Worm (Caenorhabditis elegans) whole organism, young adult: Measurements from ENCODE around the gene nhr-84.
A peak's percentile ranks its signal among the peaks of the same experiment; 100 is the strongest.

Source experiments
- B0035.1 ChIP-seq: sonication (generic microtip); optimal IDR thresholded peaks from 2 replicates; lab custom pipeline; 2016; ENCODE audit warnings: missing genetic modification characterization, mild to moderate bottlenecking, missing compliant biosample characterization, missing genotype, missing genetic modification reagents
- B0336.3 ChIP-seq: fragments of 200-800 bp; sonication (Bioruptor generic); IDR thresholded peaks from 2 replicates; pipeline ENCODE4 v1.3.6; 2022; ENCODE audit warnings: missing genetic modification characterization, missing compliant biosample characterization
- C06A6.2 ChIP-seq: fragments of 200-800 bp; sonication (Bioruptor generic); conservative IDR thresholded peaks from 2 replicates; pipeline ENCODE4 v1.3.6; 2022; ENCODE audit warnings: missing genetic modification characterization, missing compliant biosample characterization
- F10E7.11 ChIP-seq: sonication (generic microtip); optimal IDR thresholded peaks from 2 replicates; lab custom pipeline; 2017; ENCODE audit warnings: mild to moderate bottlenecking, missing genetic modification characterization, moderate library complexity, missing compliant biosample characterization
- F23B12.7 ChIP-seq: sonication (generic microtip); optimal IDR thresholded peaks from 2 replicates; lab custom pipeline; 2017; ENCODE audit warnings: missing genetic modification characterization, mild to moderate bottlenecking, missing compliant biosample characterization, antibody characterized with exemption, moderate library complexity; ENCODE audit not compliant: insufficient read depth
- F33H1.4 ChIP-seq: fragments of 200-800 bp; sonication (Bioruptor generic); IDR thresholded peaks from 2 replicates; pipeline ENCODE4 v1.3.6; 2022; ENCODE audit warnings: missing genetic modification reagents, missing genetic modification characterization, missing compliant biosample characterization
- F37B4.10 ChIP-seq: fragments of 200-800 bp; sonication (Bioruptor generic); IDR thresholded peaks from 2 replicates; pipeline ENCODE4 v1.3.6; 2022; ENCODE audit warnings: missing genetic modification characterization, missing compliant biosample characterization
- F55B11.4 ChIP-seq: sonication (generic microtip); optimal IDR thresholded peaks from 2 replicates; lab custom pipeline; 2016; ENCODE audit warnings: missing compliant biosample characterization, missing genetic modification characterization, borderline replicate concordance; ENCODE audit not compliant: insufficient read depth
- T26A5.8 ChIP-seq: sonication (generic microtip); optimal IDR thresholded peaks from 2 replicates; lab custom pipeline; 2016; ENCODE audit warnings: missing genetic modification characterization, missing compliant biosample characterization
- Y56A3A.18 ChIP-seq: fragments of 200-800 bp; sonication (Bioruptor generic); IDR thresholded peaks from 2 replicates; pipeline ENCODE4 v1.3.6; 2022; ENCODE audit warnings: missing genetic modification reagents, missing genetic modification characterization, missing compliant biosample characterization
- Y79H2A.3 ChIP-seq: fragments of 200-800 bp; sonication (Bioruptor generic); conservative IDR thresholded peaks from 2 replicates; pipeline ENCODE4 v1.3.6; 2022; ENCODE audit warnings: missing genetic modification reagents, missing genetic modification characterization, missing compliant biosample characterization
- akir-1 ChIP-seq: fragments of 200-800 bp; sonication (Bioruptor generic); optimal IDR thresholded peaks from 2 replicates; lab custom pipeline; 2018; ENCODE audit warnings: mild to moderate bottlenecking, missing genetic modification characterization, moderate library complexity, missing compliant biosample characterization
- aptf-2 ChIP-seq: fragments of 200-800 bp; sonication (Bioruptor generic); conservative IDR thresholded peaks from 2 replicates; pipeline ENCODE4 v1.3.6; 2022; ENCODE audit warnings: missing genetic modification reagents, missing genetic modification characterization, missing compliant biosample characterization
- bed-1 ChIP-seq: fragments of 200-800 bp; sonication (Bioruptor generic); IDR thresholded peaks from 2 replicates; pipeline ENCODE4 v1.3.6; 2022; ENCODE audit warnings: missing genetic modification reagents, missing genetic modification characterization, missing compliant biosample characterization
- ccch-3 ChIP-seq: fragments of 200-800 bp; sonication (Bioruptor generic); optimal IDR thresholded peaks from 2 replicates; lab custom pipeline; 2018; ENCODE audit warnings: mild to moderate bottlenecking, missing genetic modification characterization, missing compliant biosample characterization
- cebp-2 ChIP-seq: fragments of 200-800 bp; sonication (Bioruptor generic); IDR thresholded peaks from 2 replicates; pipeline ENCODE4 v1.3.6; 2022; ENCODE audit warnings: missing genetic modification characterization, missing compliant biosample characterization
- ceh-100 ChIP-seq: fragments of 200-800 bp; sonication (Bioruptor generic); IDR thresholded peaks from 2 replicates; pipeline ENCODE4 v1.3.6; 2022; ENCODE audit warnings: missing genetic modification reagents, missing genetic modification characterization, missing compliant biosample characterization
- ceh-40 ChIP-seq: fragments of 200-800 bp; sonication (Bioruptor generic); IDR thresholded peaks from 2 replicates; pipeline ENCODE4 v1.3.6; 2022; ENCODE audit warnings: missing genetic modification characterization, missing compliant biosample characterization
- ceh-58 ChIP-seq: fragments of 200-800 bp; sonication (Bioruptor generic); IDR thresholded peaks from 2 replicates; pipeline ENCODE4 v1.3.6; 2022; ENCODE audit warnings: missing genetic modification characterization, missing compliant biosample characterization
- dpff-1 ChIP-seq: sonication (generic microtip); optimal IDR thresholded peaks from 2 replicates; lab custom pipeline; 2017; ENCODE audit warnings: mild to moderate bottlenecking, missing genetic modification characterization, missing compliant biosample characterization
- dpl-1 ChIP-seq: fragments of 150-350 bp; optimal IDR thresholded peaks from 2 replicates; lab custom pipeline; 2014; ENCODE audit warnings: missing biosample characterization, missing genetic modification reagents, missing genetic modification characterization
- efl-1 ChIP-seq: fragments of 150-350 bp; optimal IDR thresholded peaks from 2 replicates; lab custom pipeline; 2014; ENCODE audit warnings: missing biosample characterization, missing genetic modification reagents, missing genetic modification characterization
- egl-44 ChIP-seq: fragments of 200-800 bp; sonication (Bioruptor generic); IDR thresholded peaks from 2 replicates; pipeline ENCODE4 v1.3.6; 2022; ENCODE audit warnings: missing genetic modification reagents, missing genetic modification characterization, missing compliant biosample characterization
- ekl-4 ChIP-seq: fragments of 200-800 bp; sonication (Bioruptor generic); IDR thresholded peaks from 2 replicates; pipeline ENCODE4 v1.3.6; 2022; ENCODE audit warnings: missing genetic modification reagents, missing genetic modification characterization, missing compliant biosample characterization
- gei-17 ChIP-seq: fragments of 200-800 bp; sonication (Bioruptor generic); optimal IDR thresholded peaks from 2 replicates; lab custom pipeline; 2018; ENCODE audit warnings: mild to moderate bottlenecking, missing genetic modification characterization, missing compliant biosample characterization
- him-1 ChIP-seq: sonication (generic microtip); optimal IDR thresholded peaks from 2 replicates; lab custom pipeline; 2016; ENCODE audit warnings: missing genotype, missing genetic modification reagents, missing genetic modification characterization, missing compliant biosample characterization
- let-526 ChIP-seq: fragments of 200-800 bp; sonication (Bioruptor generic); IDR thresholded peaks from 2 replicates; pipeline ENCODE4 v1.3.6; 2022; ENCODE audit warnings: missing genetic modification reagents, missing genetic modification characterization, missing compliant biosample characterization
- lin-26 ChIP-seq: fragments of 200-800 bp; sonication (Bioruptor generic); IDR thresholded peaks from 2 replicates; pipeline ENCODE4 v1.3.6; 2022; ENCODE audit warnings: missing genetic modification reagents, missing genetic modification characterization, missing compliant biosample characterization
- lin-54 ChIP-seq: fragments of 200-800 bp; sonication (Bioruptor generic); optimal IDR thresholded peaks from 2 replicates; lab custom pipeline; 2018; ENCODE audit warnings: mild to moderate bottlenecking, missing genetic modification characterization, missing compliant biosample characterization
- lir-1 ChIP-seq: fragments of 200-800 bp; sonication (Bioruptor generic); conservative IDR thresholded peaks from 2 replicates; pipeline ENCODE4 v1.3.6; 2022; ENCODE audit warnings: missing genetic modification reagents, missing genetic modification characterization, missing compliant biosample characterization
- madf-8 ChIP-seq: fragments of 200-800 bp; sonication (Bioruptor generic); conservative IDR thresholded peaks from 2 replicates; pipeline ENCODE4 v1.3.6; 2022; ENCODE audit warnings: missing genetic modification reagents, missing genetic modification characterization, missing compliant biosample characterization
- mcd-1 ChIP-seq: fragments of 200-800 bp; sonication (Bioruptor generic); IDR thresholded peaks from 2 replicates; pipeline ENCODE4 v1.3.6; 2022; ENCODE audit warnings: missing genetic modification reagents, missing genetic modification characterization, missing compliant biosample characterization
- nhr-120 ChIP-seq: fragments of 200-800 bp; sonication (Bioruptor generic); IDR thresholded peaks from 2 replicates; pipeline ENCODE4 v1.3.6; 2022; ENCODE audit warnings: missing genetic modification characterization, missing compliant biosample characterization
- nhr-80 ChIP-seq: sonication (generic microtip); optimal IDR thresholded peaks from 2 replicates; lab custom pipeline; 2016; ENCODE audit warnings: missing genetic modification characterization, missing compliant biosample characterization
- pha-4 ChIP-seq: fragments of 150-350 bp; sonication (generic microtip); optimal IDR thresholded peaks from 2 replicates; lab custom pipeline; 2014; ENCODE audit warnings: missing biosample characterization, missing genetic modification reagents, missing genetic modification characterization
- rpc-1 ChIP-seq, 2 experiments: fragments of 150-350 bp in 1 of 2; sonication (generic microtip) in 1 of 2; optimal IDR thresholded peaks; 2 replicates each; lab custom pipeline; 2014 to 2018; ENCODE audit warnings: missing biosample characterization in 1 of 2, missing genetic modification characterization in 1 of 2, missing genetic modification reagents in 1 of 2, missing genotype in 1 of 2
- snpc-1.3 ChIP-seq: sonication (generic microtip); optimal IDR thresholded peaks from 2 replicates; lab custom pipeline; 2017; ENCODE audit warnings: missing genetic modification characterization, mild to moderate bottlenecking, missing compliant biosample characterization, antibody characterized with exemption, moderate library complexity, missing genotype, missing genetic modification reagents; ENCODE audit not compliant: insufficient read depth
- somi-1 ChIP-seq: fragments of 200-800 bp; sonication (Bioruptor generic); optimal IDR thresholded peaks from 2 replicates; lab custom pipeline; 2018; ENCODE audit warnings: mild to moderate bottlenecking, missing genetic modification characterization, missing compliant biosample characterization
- tbx-9 ChIP-seq: sonication (generic microtip); optimal IDR thresholded peaks from 2 replicates; lab custom pipeline; 2016; ENCODE audit warnings: borderline replicate concordance, missing genetic modification characterization, inconsistent platforms, missing compliant biosample characterization
- tlf-1 ChIP-seq: fragments of 200-800 bp; sonication (Bioruptor generic); optimal IDR thresholded peaks from 2 replicates; lab custom pipeline; 2018; ENCODE audit warnings: mild to moderate bottlenecking, missing genetic modification characterization, missing compliant biosample characterization
- unc-130 ChIP-seq: sonication (generic microtip); optimal IDR thresholded peaks from 2 replicates; lab custom pipeline; 2016; ENCODE audit warnings: missing genetic modification reagents, missing genetic modification characterization, missing compliant biosample characterization
- unc-62 ChIP-seq: fragments of 150-350 bp; optimal IDR thresholded peaks from 2 replicates; lab custom pipeline; 2014; ENCODE audit warnings: missing biosample characterization, missing genetic modification reagents, missing genetic modification characterization
- zfh-2 ChIP-seq: fragments of 200-800 bp; sonication (Bioruptor generic); conservative IDR thresholded peaks from 2 replicates; pipeline ENCODE4 v1.3.6; 2022; ENCODE audit warnings: missing genetic modification reagents, missing genetic modification characterization, missing compliant biosample characterization
- ztf-22 ChIP-seq: fragments of 200-800 bp; sonication (Bioruptor generic); optimal IDR thresholded peaks from 2 replicates; lab custom pipeline; 2018; ENCODE audit warnings: mild to moderate bottlenecking, missing genetic modification characterization, moderate library complexity, missing compliant biosample characterization
- ztf-6 ChIP-seq: fragments of 200-800 bp; sonication (Bioruptor generic); IDR thresholded peaks from 2 replicates; pipeline ENCODE4 v1.3.6; 2022; ENCODE audit warnings: missing genetic modification reagents, missing genetic modification characterization, missing compliant biosample characterization

Gene nhr-84

ce11 chrV:15873762-15874161 is 5.6 kb downstream of the nhr-84 start (continued):
- TF ChIP-seq ceh-40 (GFP tag; lab: Robert Waterston, UW), result peak; percentile 94; the same call in 1 of the 2 replicates
- peak; percentile 65 for TF ChIP-seq nhr-80 (tag; lab: Kevin White, UChicago)
- peak; percentile 78 for TF ChIP-seq lir-1
- peak; percentile 97 for TF ChIP-seq F10E7.11
- peak; percentile 81 for TF ChIP-seq unc-130 (GFP tag; lab: Kevin White, UChicago)
- TF ChIP-seq ztf-6 (GFP tag; lab: Robert Waterston, UW), result peak; percentile 88
- TF ChIP-seq zfh-2, result no peak; the same call in 1 of the 2 replicates
- no peak for TF ChIP-seq F55B11.4 (tag; lab: Kevin White, UChicago)
- TF ChIP-seq snpc-1.3 (tag; lab: Kevin White, UChicago), result peak; percentile 94
- TF ChIP-seq ekl-4 (GFP tag; lab: Robert Waterston, UW), result peak; percentile 75; the same call in 1 of the 2 replicates
- peak; percentile 95 for TF ChIP-seq T26A5.8 (tag; lab: Kevin White, UChicago)
- peak; percentile 96 for TF ChIP-seq cebp-2 (GFP tag; lab: Robert Waterston, UW)
- peak; percentile 84 for TF ChIP-seq mcd-1 (GFP tag; lab: Robert Waterston, UW)
- TF ChIP-seq tlf-1, result peak; percentile 39
- peak; percentile 79 for TF ChIP-seq dpff-1 (tag; lab: Kevin White, UChicago)
- peak; percentile 89 for TF ChIP-seq let-526 (GFP tag; lab: Robert Waterston, UW)
- peak; percentile 95 for TF ChIP-seq nhr-120 (GFP tag; lab: Robert Waterston, UW)
- TF ChIP-seq tbx-9 (tag; lab: Kevin White, UChicago), result peak; percentile 96
- TF ChIP-seq gei-17, result peak; percentile 73
- TF ChIP-seq somi-1 (GFP tag; lab: Kevin White, UChicago), result peak; percentile 87
- peak; percentile 96 for TF ChIP-seq him-1
- 0 out of 2 replicates have a peak, but pooled peaks have one; percentile 49 for TF ChIP-seq aptf-2 (GFP tag; lab: Robert Waterston, UW)
- TF ChIP-seq ceh-100 (GFP tag; lab: Robert Waterston, UW), result peak; percentile 81
- TF ChIP-seq F37B4.10 (GFP tag; lab: Robert Waterston, UW), result peak; percentile 92; the same call in 1 of the 2 replicates
- 0 out of 2 replicates have a peak, but pooled peaks have one; percentile 65 for TF ChIP-seq Y79H2A.3
- peak; percentile 52 for TF ChIP-seq F33H1.4 (GFP tag; lab: Robert Waterston, UW)
- 0 out of 2 replicates have a peak, but pooled peaks have one; percentile 85 for TF ChIP-seq ceh-58 (GFP tag; lab: Robert Waterston, UW)
- peak; percentile 98 for TF ChIP-seq rpc-1 (optimal IDR thresholded peaks at IDR 0.05; lab: Kevin White, UChicago)
- TF ChIP-seq rpc-1 (tag; optimal IDR thresholded peaks at IDR 0.05; lab: Kevin White, UChicago), result peak; percentile 99
- peak; percentile 43 for TF ChIP-seq madf-8 (GFP tag; lab: Robert Waterston, UW)
- peak; percentile 41 for TF ChIP-seq akir-1
- no peak for TF ChIP-seq unc-62
- peak; percentile 34 for TF ChIP-seq efl-1 (GFP tag; lab: Kevin White, UChicago)
- peak; percentile 8 for TF ChIP-seq dpl-1 (GFP tag; lab: Kevin White, UChicago)
- peak; percentile 96 for TF ChIP-seq egl-44
- peak; percentile 95 for TF ChIP-seq bed-1 (GFP tag; lab: Robert Waterston, UW)
- TF ChIP-seq B0336.3 (GFP tag; lab: Robert Waterston, UW), result peak; percentile 87; the same call in 1 of the 2 replicates
- TF ChIP-seq ccch-3 (GFP tag; lab: Kevin White, UChicago), result peak; percentile 70
- TF ChIP-seq F23B12.7, result peak; percentile 98
- peak; percentile 99 for TF ChIP-seq lin-26
- no peak for TF ChIP-seq pha-4 (tag; lab: Kevin White, UChicago)
- peak; percentile 82 for TF ChIP-seq B0035.1 (tag; lab: Kevin White, UChicago)
- peak; percentile 76 for TF ChIP-seq ztf-22 (GFP tag; lab: Kevin White, UChicago)
- peak; percentile 84 for TF ChIP-seq lin-54 (GFP tag; lab: Kevin White, UChicago)
- TF ChIP-seq C06A6.2 (GFP tag; lab: Robert Waterston, UW), result peak; percentile 83
- peak; percentile 91 for TF ChIP-seq Y56A3A.18 (GFP tag; lab: Robert Waterston, UW)
